Fruit fly (Drosophila melanogaster): ENCODE results near the gene Ilp1.

- TF ChIP-seq Sin3A (optimal IDR thresholded peaks at IDR 0.05) (no peak), ttk (optimal IDR thresholded peaks at IDR 0.05) (no peak), psq (optimal IDR thresholded peaks at IDR 0.05) (no peak), h (optimal IDR thresholded peaks at IDR 0.05) (no peak), insv (optimal IDR thresholded peaks at IDR 0.05) (no peak)
These were observed 5.9 kb downstream of the Ilp1 start, which contains the start of gene Ilp4 for dm6 chr3L:9804125-9804524.

Data from Kc167 (cell line).